Worm (Caenorhabditis elegans): ENCODE measurements around the gene T25G12.11.
A peak's percentile ranks its signal among the peaks of the same experiment; 100 is the strongest.

DNA sequence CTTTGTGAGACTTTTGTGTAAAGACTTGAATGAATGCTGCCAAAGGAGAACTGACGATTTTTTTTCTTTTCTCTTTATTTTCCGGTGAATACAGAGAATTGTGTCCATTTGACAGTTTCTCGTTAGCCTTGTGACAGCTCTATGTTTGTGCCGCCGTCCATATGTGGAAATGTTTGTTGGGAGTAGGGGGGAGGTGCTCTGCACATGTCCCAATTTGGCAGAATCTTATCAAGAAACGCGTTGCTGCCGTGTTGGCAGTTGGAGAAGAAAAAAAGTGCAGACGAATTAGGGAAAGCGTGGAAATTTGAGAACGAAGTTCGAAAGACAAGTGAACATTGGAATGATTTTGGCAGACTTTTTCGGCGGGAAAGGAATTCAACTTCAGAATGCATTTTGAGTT, 39.5 kb downstream of the T25G12.11 start:
- TF ChIP-seq dpl-1 (GFP tag; optimal IDR thresholded peaks at IDR 0.05) (no peak), him-1 (tag; optimal IDR thresholded peaks at IDR 0.05) (no peak), dox-1 (GFP tag; IDR thresholded peaks at IDR 0.05) (peak; percentile 84)
